Fruit fly (Drosophila melanogaster): ENCODE measurements around the gene CG11927.

The CG11927 gene

DNA sequence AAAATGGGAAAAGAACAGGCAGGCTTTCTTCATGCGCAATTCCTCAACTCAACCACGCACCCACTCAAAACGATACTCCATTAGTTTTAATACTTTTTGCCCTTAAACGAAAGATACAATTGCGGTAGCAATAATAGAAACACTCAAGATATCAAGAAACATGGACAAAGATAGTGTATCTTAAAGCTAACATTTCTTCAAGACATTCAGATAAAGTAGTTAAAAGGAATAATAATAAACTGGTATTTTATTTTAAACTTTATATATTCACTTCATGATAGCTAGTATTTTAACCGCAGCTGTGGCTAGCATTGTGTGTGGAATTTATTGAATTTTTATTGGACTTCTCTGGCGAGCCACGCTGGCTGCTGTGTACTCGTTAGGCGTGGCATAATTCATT, 8.6 kb downstream of the CG11927 start (continued):
- TF ChIP-seq MTF-1 (GFP tag; optimal IDR thresholded peaks at IDR 0.05; ENCODE audit: borderline replicate concordance) (no peak), croc (GFP tag; conservative IDR thresholded peaks at IDR 0.05) (peak; percentile 42; the same call in 2 of the 3 replicates)

- no peak for TF ChIP-seq Hey (tag; optimal IDR thresholded peaks at IDR 0.05)
- no peak for TF ChIP-seq CG8089 (GFP tag; optimal IDR thresholded peaks at IDR 0.05)
- peak; percentile 58 for TF ChIP-seq sisA (GFP tag; IDR thresholded peaks at IDR 0.05)
- no peak for TF ChIP-seq luna (GFP tag; optimal IDR thresholded peaks at IDR 0.05)
- no peak for TF ChIP-seq fd64A (GFP tag; optimal IDR thresholded peaks at IDR 0.05)
- TF ChIP-seq vnd (GFP tag; IDR thresholded peaks at IDR 0.05; ENCODE audit: partially characterized antibody): no peak
- TF ChIP-seq CG18599 (GFP tag; optimal IDR thresholded peaks at IDR 0.05): peak; percentile 78
- TF ChIP-seq B-H2 (GFP tag; optimal IDR thresholded peaks at IDR 0.05): no peak
- TF ChIP-seq Abd-B (GFP tag; optimal IDR thresholded peaks at IDR 0.05): peak; percentile 6
- peak; percentile 62; the same call in 1 of the 2 replicates for TF ChIP-seq gsb (GFP tag; IDR thresholded peaks at IDR 0.05)
- no peak for TF ChIP-seq CG5245 (GFP tag; optimal IDR thresholded peaks at IDR 0.05)
- TF ChIP-seq pho (GFP tag; optimal IDR thresholded peaks at IDR 0.05): no peak
- peak; percentile 42; the same call in 1 of the 2 replicates for TF ChIP-seq toy (GFP tag; IDR thresholded peaks at IDR 0.05)
- no peak for TF ChIP-seq Deaf1 (tag; optimal IDR thresholded peaks at IDR 0.05)
- TF ChIP-seq Nf-YA (GFP tag; IDR thresholded peaks at IDR 0.05): no peak
- no peak for TF ChIP-seq Oaz (GFP tag; IDR thresholded peaks at IDR 0.05)
- peak; percentile 47 for TF ChIP-seq gem (tag; optimal IDR thresholded peaks at IDR 0.05)
- TF ChIP-seq Hr3 (GFP tag; optimal IDR thresholded peaks at IDR 0.05): no peak
- TF ChIP-seq CG14965 (GFP tag; optimal IDR thresholded peaks at IDR 0.05; ENCODE audit: borderline replicate concordance): no peak
- TF ChIP-seq Ptx1 (GFP tag; IDR thresholded peaks at IDR 0.05): peak; percentile 61
- TF ChIP-seq Bdp1 (GFP tag; optimal IDR thresholded peaks at IDR 0.05): no peak
- no peak for TF ChIP-seq CG34376 (GFP tag; optimal IDR thresholded peaks at IDR 0.05)
- peak; percentile 15 for TF ChIP-seq Sox102F (GFP tag; optimal IDR thresholded peaks at IDR 0.05)
- TF ChIP-seq CG17912 (GFP tag; optimal IDR thresholded peaks at IDR 0.05): no peak
- peak; percentile 52; the same call in 2 of the 3 replicates for TF ChIP-seq CG34422 (GFP tag; IDR thresholded peaks at IDR 0.05)
- no peak for TF ChIP-seq cato (GFP tag; optimal IDR thresholded peaks at IDR 0.05; ENCODE audit: borderline replicate concordance)
- TF ChIP-seq CG6813 (GFP tag; optimal IDR thresholded peaks at IDR 0.05): peak; percentile 8
- no peak for TF ChIP-seq CG9797 (GFP tag; optimal IDR thresholded peaks at IDR 0.05)
- peak; percentile 63 for TF ChIP-seq Fer3 (tag; optimal IDR thresholded peaks at IDR 0.05)
- TF ChIP-seq Aef1 (GFP tag; IDR thresholded peaks at IDR 0.05): peak; percentile 38; the same call in 1 of the 3 replicates
- TF ChIP-seq Dip2 (GFP tag; IDR thresholded peaks at IDR 0.05): no peak
- TF ChIP-seq CG32772 (GFP tag; IDR thresholded peaks at IDR 0.05): 0 out of 2 replicates have a peak, but pooled peaks have one; percentile 25
- no peak for TF ChIP-seq CG3726 (GFP tag; IDR thresholded peaks at IDR 0.05)
- no peak for TF ChIP-seq kay (GFP tag; optimal IDR thresholded peaks at IDR 0.05)
- TF ChIP-seq CG15696 (tag; optimal IDR thresholded peaks at IDR 0.05): no peak
- TF ChIP-seq HLH54F (GFP tag; optimal IDR thresholded peaks at IDR 0.05): no peak
- TF ChIP-seq maf-S (GFP tag; optimal IDR thresholded peaks at IDR 0.05): no peak
- TF ChIP-seq CG1233 (GFP tag; optimal IDR thresholded peaks at IDR 0.05): peak; percentile 35
- no peak for TF ChIP-seq CG30020 (tag; optimal IDR thresholded peaks at IDR 0.05)
- no peak for TF ChIP-seq nerfin-2 (GFP tag; IDR thresholded peaks at IDR 0.05; ENCODE audit: partially characterized antibody)
- no peak for TF ChIP-seq CG18619 (GFP tag; optimal IDR thresholded peaks at IDR 0.05)
- TF ChIP-seq fd96Cb (tag; optimal IDR thresholded peaks at IDR 0.05): peak; percentile 38
- TF ChIP-seq lmd (GFP tag; IDR thresholded peaks at IDR 0.05): peak; percentile 23; the same call in 1 of the 2 replicates
- TF ChIP-seq Ets65A (GFP tag): peak; percentile 51
- TF ChIP-seq Hsf (GFP tag; optimal IDR thresholded peaks at IDR 0.05): no peak
- TF ChIP-seq C15 (GFP tag; IDR thresholded peaks at IDR 0.05): no peak
- TF ChIP-seq row (GFP tag; IDR thresholded peaks at IDR 0.05): peak; percentile 65
- no peak for TF ChIP-seq Tbp (GFP tag; optimal IDR thresholded peaks at IDR 0.05)
Observed at dm6 chr2L:4861503-4861902, 13.9 kb downstream of the CG11927 start.
